Worm (Caenorhabditis elegans): Measurements from ENCODE around the gene ccf-1.

ccf-1 gene

ce11 chrIII:11933539-11933938 lies 13.5 kb upstream of the ccf-1 start, which contains the start of gene dolk-1:
dolk-1 (minus strand) TSS chrIII:11933639.
- TF ChIP-seq ceh-90 (tag; optimal IDR thresholded peaks at IDR 0.05) (no peak), tbx-2 (tag; optimal IDR thresholded peaks at IDR 0.05) (no peak), isw-1 (GFP tag; IDR thresholded peaks at IDR 0.05) (no peak)

ce11 chrIII:11931960-11932359 lies 11.9 kb upstream of the ccf-1 start:
- peak; percentile 30 for TF ChIP-seq nhr-85 (tag)
- no peak for TF ChIP-seq grh-1 (GFP tag; IDR thresholded peaks at IDR 0.05)

ce11 chrIII:11930899-11931298 lies 10.9 kb upstream of the ccf-1 start:
- TF ChIP-seq nhr-19 (GFP tag; conservative IDR thresholded peaks at IDR 0.05) (0 out of 2 replicates have a peak, but pooled peaks have one; percentile 2), pag-3 (tag; optimal IDR thresholded peaks at IDR 0.05; ENCODE audit: borderline replicate concordance, insufficient read depth) (no peak), efl-1 (optimal IDR thresholded peaks at IDR 0.05) (no peak), efl-1 (GFP tag; optimal IDR thresholded peaks at IDR 0.05 in 1 of 2) (peak in 1 of 2 experiments; percentile 54)

- TF ChIP-seq pax-3 (tag; optimal IDR thresholded peaks at IDR 0.05) = no peak
- no peak for TF ChIP-seq efl-1 (optimal IDR thresholded peaks at IDR 0.05)
- TF ChIP-seq efl-1 (GFP tag; optimal IDR thresholded peaks at IDR 0.05 in 1 of 2) = peak in 1 of 2 experiments; percentile 2
Observed at ce11 chrIII:11923586-11923985, 3.5 kb upstream of the ccf-1 start, which contains the start of gene nft-1. nft-1 (plus strand) TSS chrIII:11923886.

- TF ChIP-seq unc-62 (GFP tag; optimal IDR thresholded peaks at IDR 0.05) (no peak), snu-23 (GFP tag; optimal IDR thresholded peaks at IDR 0.05) (peak; percentile 14), ztf-4 (tag; optimal IDR thresholded peaks at IDR 0.05) (peak; percentile 80), alr-1 (tag; optimal IDR thresholded peaks at IDR 0.05; ENCODE audit: borderline replicate concordance) (no peak), lsy-2 (tag; optimal IDR thresholded peaks at IDR 0.05) (peak in 1 of 2 experiments; percentile 7), vab-15 (tag; optimal IDR thresholded peaks at IDR 0.05) (no peak), aly-2 (tag; optimal IDR thresholded peaks at IDR 0.05) (peak; percentile 70), nhr-47 (tag; optimal IDR thresholded peaks at IDR 0.05) (peak; percentile 40), xbp-1 (tag; optimal IDR thresholded peaks at IDR 0.05) (no peak), nhr-11 (tag; optimal IDR thresholded peaks at IDR 0.05) (no peak), grh-1 (GFP tag; IDR thresholded peaks at IDR 0.05) (peak; percentile 25), hlh-17 (GFP tag; optimal IDR thresholded peaks at IDR 0.05; ENCODE audit: borderline replicate concordance) (peak; percentile 43), lin-39 (tag; optimal IDR thresholded peaks at IDR 0.05) (no peak), pax-3 (tag; optimal IDR thresholded peaks at IDR 0.05) (peak; percentile 33), unc-98 (GFP tag; IDR thresholded peaks at IDR 0.05) (no peak), lin-35 (GFP tag; optimal IDR thresholded peaks at IDR 0.05) (peak in 1 of 2 experiments; percentile 29), mep-1 (tag; optimal IDR thresholded peaks at IDR 0.05) (no peak), nhr-90 (tag; optimal IDR thresholded peaks at IDR 0.05; ENCODE audit: poor library complexity) (peak; percentile 57), ama-1 (optimal IDR thresholded peaks at IDR 0.05) (peak; percentile 86), fos-1 (tag; optimal IDR thresholded peaks at IDR 0.05) (no peak), elt-2 (tag; optimal IDR thresholded peaks at IDR 0.05) (peak; percentile 29), fkh-8 (tag; optimal IDR thresholded peaks at IDR 0.05) (no peak), nhr-71 (tag; optimal IDR thresholded peaks at IDR 0.05) (peak; percentile 62), mab-9 (GFP tag; IDR thresholded peaks at IDR 0.05) (no peak), efl-1 (optimal IDR thresholded peaks at IDR 0.05) (peak; percentile 7 to 18), efl-1 (GFP tag; optimal IDR thresholded peaks at IDR 0.05 in 1 of 2) (peak in 1 of 2 experiments; percentile 91), zip-4 (GFP tag; optimal IDR thresholded peaks at IDR 0.05) (peak; percentile 27), nhr-237 (tag; optimal IDR thresholded peaks at IDR 0.05) (no peak), blmp-1 (tag; optimal IDR thresholded peaks at IDR 0.05) (no peak), tbx-2 (tag; optimal IDR thresholded peaks at IDR 0.05) (peak; percentile 7), rnt-1 (tag; optimal IDR thresholded peaks at IDR 0.05) (peak; percentile 39)
Observed at ce11 chrIII:11921658-11922098, 1.6 kb upstream of the ccf-1 start, which contains the start of gene Y56A3A.22. Y56A3A.22 (plus strand) TSS chrIII:11921692.

Data from whole organism, L1 larva.